Worm (Caenorhabditis elegans) whole organism, young adult: ENCODE data around the gene nsph-3.1.
A peak's percentile ranks its signal among the peaks of the same experiment; 100 is the strongest.

Experiments used
- B0019.2 ChIP-seq: fragments of 200-800 bp; sonication (Bioruptor generic); conservative IDR thresholded peaks from 2 replicates; pipeline ENCODE4 v1.3.6; 2022; ENCODE audit warnings: missing genetic modification reagents, missing genetic modification characterization, missing compliant biosample characterization
- B0035.1 ChIP-seq: sonication (generic microtip); optimal IDR thresholded peaks from 2 replicates; lab custom pipeline; 2016; ENCODE audit warnings: missing genetic modification characterization, mild to moderate bottlenecking, missing compliant biosample characterization, missing genotype, missing genetic modification reagents
- B0261.1 ChIP-seq: sonication (generic microtip); optimal IDR thresholded peaks from 2 replicates; lab custom pipeline; 2016; ENCODE audit warnings: mild to moderate bottlenecking, missing genetic modification characterization, moderate library complexity, missing compliant biosample characterization
- C06A6.2 ChIP-seq: fragments of 200-800 bp; sonication (Bioruptor generic); conservative IDR thresholded peaks from 2 replicates; pipeline ENCODE4 v1.3.6; 2022; ENCODE audit warnings: missing genetic modification characterization, missing compliant biosample characterization
- F23B12.7 ChIP-seq: sonication (generic microtip); optimal IDR thresholded peaks from 2 replicates; lab custom pipeline; 2017; ENCODE audit warnings: missing genetic modification characterization, mild to moderate bottlenecking, missing compliant biosample characterization, antibody characterized with exemption, moderate library complexity; ENCODE audit not compliant: insufficient read depth
- F49E8.2 ChIP-seq: sonication (generic microtip); optimal IDR thresholded peaks from 3 replicates; lab custom pipeline; 2017; ENCODE audit warnings: missing genetic modification characterization, mild to moderate bottlenecking, missing compliant biosample characterization, antibody characterized with exemption, moderate library complexity; ENCODE audit not compliant: insufficient read depth
- F52B5.7 ChIP-seq: sonication (generic microtip); optimal IDR thresholded peaks from 2 replicates; lab custom pipeline; 2016; ENCODE audit warnings: mild to moderate bottlenecking, missing genetic modification characterization, missing compliant biosample characterization
- F57C9.4 ChIP-seq: sonication (generic microtip); optimal IDR thresholded peaks from 2 replicates; lab custom pipeline; 2017; ENCODE audit warnings: mild to moderate bottlenecking, missing genetic modification characterization, missing compliant biosample characterization
- K12H6.12 ChIP-seq: fragments of 200-800 bp; sonication (Bioruptor generic); optimal IDR thresholded peaks from 2 replicates; lab custom pipeline; 2018; ENCODE audit warnings: mild to moderate bottlenecking, missing genetic modification characterization, missing compliant biosample characterization
- Y53G8AR.9 ChIP-seq: fragments of 200-800 bp; sonication (Bioruptor generic); conservative IDR thresholded peaks from 2 replicates; pipeline ENCODE4 v1.3.6; 2022; ENCODE audit warnings: missing genetic modification reagents, missing genetic modification characterization, missing compliant biosample characterization
- ama-1 ChIP-seq, 3 experiments: fragments of 150-350 bp in 1 of 3; sonication (generic microtip) in 2 of 3; optimal IDR thresholded peaks; 2 replicates each; lab custom pipeline; 2014 to 2018; ENCODE audit warnings: missing biosample characterization in 2 of 3, missing genetic modification characterization in 2 of 3, missing genetic modification reagents in 2 of 3
- aptf-2 ChIP-seq: fragments of 200-800 bp; sonication (Bioruptor generic); conservative IDR thresholded peaks from 2 replicates; pipeline ENCODE4 v1.3.6; 2022; ENCODE audit warnings: missing genetic modification reagents, missing genetic modification characterization, missing compliant biosample characterization
- attf-6 ChIP-seq: fragments of 200-800 bp; sonication (Bioruptor generic); IDR thresholded peaks from 2 replicates; pipeline ENCODE4 v1.3.6; 2022; ENCODE audit warnings: missing genetic modification reagents, missing genetic modification characterization, missing compliant biosample characterization
- bed-1 ChIP-seq: fragments of 200-800 bp; sonication (Bioruptor generic); IDR thresholded peaks from 2 replicates; pipeline ENCODE4 v1.3.6; 2022; ENCODE audit warnings: missing genetic modification reagents, missing genetic modification characterization, missing compliant biosample characterization
- ceh-27 ChIP-seq: fragments of 200-800 bp; sonication (Bioruptor generic); optimal IDR thresholded peaks from 2 replicates; lab custom pipeline; 2018; ENCODE audit warnings: mild to moderate bottlenecking, missing genetic modification characterization, moderate library complexity, missing compliant biosample characterization
- ceh-40 ChIP-seq: fragments of 200-800 bp; sonication (Bioruptor generic); IDR thresholded peaks from 2 replicates; pipeline ENCODE4 v1.3.6; 2022; ENCODE audit warnings: missing genetic modification characterization, missing compliant biosample characterization
- ceh-79 ChIP-seq: sonication (generic microtip); optimal IDR thresholded peaks from 2 replicates; lab custom pipeline; 2017; ENCODE audit warnings: mild to moderate bottlenecking, missing genetic modification characterization, missing compliant biosample characterization
- die-1 ChIP-seq: sonication (generic microtip); optimal IDR thresholded peaks from 2 replicates; lab custom pipeline; 2016; ENCODE audit warnings: missing genotype, mild to moderate bottlenecking, missing genetic modification characterization, missing compliant biosample characterization
- ekl-4 ChIP-seq: fragments of 200-800 bp; sonication (Bioruptor generic); IDR thresholded peaks from 2 replicates; pipeline ENCODE4 v1.3.6; 2022; ENCODE audit warnings: missing genetic modification reagents, missing genetic modification characterization, missing compliant biosample characterization
- ets-4 ChIP-seq: fragments of 200-800 bp; sonication (Bioruptor generic); optimal IDR thresholded peaks from 2 replicates; lab custom pipeline; 2018; ENCODE audit warnings: mild to moderate bottlenecking, missing genetic modification characterization, missing compliant biosample characterization
- gei-17 ChIP-seq: fragments of 200-800 bp; sonication (Bioruptor generic); optimal IDR thresholded peaks from 2 replicates; lab custom pipeline; 2018; ENCODE audit warnings: mild to moderate bottlenecking, missing genetic modification characterization, missing compliant biosample characterization
- him-1 ChIP-seq: sonication (generic microtip); optimal IDR thresholded peaks from 2 replicates; lab custom pipeline; 2016; ENCODE audit warnings: missing genotype, missing genetic modification reagents, missing genetic modification characterization, missing compliant biosample characterization
- hmg-1.2 ChIP-seq: fragments of 200-800 bp; sonication (Bioruptor generic); IDR thresholded peaks from 2 replicates; pipeline ENCODE4 v1.3.6; 2022; ENCODE audit warnings: missing genetic modification reagents, missing genetic modification characterization, missing compliant biosample characterization
- let-607 ChIP-seq, 2 experiments: fragments of 200-800 bp in 1 of 2; sonication (Bioruptor generic) in 1 of 2; sonication (generic microtip) in 1 of 2; optimal IDR thresholded peaks; 2 replicates each; lab custom pipeline; 2016 to 2018; ENCODE audit warnings: mild to moderate bottlenecking in 2 of 2, missing compliant biosample characterization in 2 of 2, missing genetic modification characterization in 2 of 2, moderate library complexity in 2 of 2, missing genotype in 1 of 2
- lin-26 ChIP-seq: fragments of 200-800 bp; sonication (Bioruptor generic); IDR thresholded peaks from 2 replicates; pipeline ENCODE4 v1.3.6; 2022; ENCODE audit warnings: missing genetic modification reagents, missing genetic modification characterization, missing compliant biosample characterization
- lin-54 ChIP-seq: fragments of 200-800 bp; sonication (Bioruptor generic); optimal IDR thresholded peaks from 2 replicates; lab custom pipeline; 2018; ENCODE audit warnings: mild to moderate bottlenecking, missing genetic modification characterization, missing compliant biosample characterization
- lir-1 ChIP-seq: fragments of 200-800 bp; sonication (Bioruptor generic); conservative IDR thresholded peaks from 2 replicates; pipeline ENCODE4 v1.3.6; 2022; ENCODE audit warnings: missing genetic modification reagents, missing genetic modification characterization, missing compliant biosample characterization
- madf-10 ChIP-seq: sonication (generic microtip); optimal IDR thresholded peaks from 2 replicates; lab custom pipeline; 2016; ENCODE audit warnings: mild to moderate bottlenecking, missing genetic modification characterization, missing compliant biosample characterization
- madf-3 ChIP-seq: fragments of 200-800 bp; sonication (Bioruptor generic); IDR thresholded peaks from 2 replicates; pipeline ENCODE4 v1.3.6; 2022; ENCODE audit warnings: missing genetic modification reagents, missing genetic modification characterization, missing compliant biosample characterization
- madf-8 ChIP-seq: fragments of 200-800 bp; sonication (Bioruptor generic); conservative IDR thresholded peaks from 2 replicates; pipeline ENCODE4 v1.3.6; 2022; ENCODE audit warnings: missing genetic modification reagents, missing genetic modification characterization, missing compliant biosample characterization
- mes-4 ChIP-seq: sonication (generic microtip); optimal IDR thresholded peaks from 2 replicates; lab custom pipeline; 2016; ENCODE audit warnings: missing genotype, missing genetic modification characterization, missing compliant biosample characterization
- mxl-1 ChIP-seq: sonication (generic microtip); optimal IDR thresholded peaks from 2 replicates; lab custom pipeline; 2016; ENCODE audit warnings: missing genetic modification characterization, missing compliant biosample characterization
- nhr-179 ChIP-seq: sonication (generic microtip); optimal IDR thresholded peaks from 2 replicates; lab custom pipeline; 2016; ENCODE audit warnings: mild to moderate bottlenecking, missing genetic modification characterization, missing compliant biosample characterization
- nhr-27 ChIP-seq: fragments of 200-800 bp; sonication (Bioruptor generic); optimal IDR thresholded peaks from 2 replicates; lab custom pipeline; 2018; ENCODE audit warnings: mild to moderate bottlenecking, missing genetic modification characterization, moderate library complexity, missing compliant biosample characterization
- nhr-90 ChIP-seq: sonication (generic microtip); optimal IDR thresholded peaks from 2 replicates; lab custom pipeline; 2016; ENCODE audit warnings: missing genotype, mild to moderate bottlenecking, missing genetic modification characterization, missing compliant biosample characterization
- sdz-38 ChIP-seq: sonication (generic microtip); optimal IDR thresholded peaks from 2 replicates; lab custom pipeline; 2016; ENCODE audit warnings: missing genotype, missing genetic modification characterization, missing compliant biosample characterization
- sea-2 ChIP-seq: fragments of 200-800 bp; sonication (Bioruptor generic); IDR thresholded peaks from 2 replicates; pipeline ENCODE4 v1.3.6; 2022; ENCODE audit warnings: missing genetic modification characterization, missing compliant biosample characterization
- snpc-1.1 ChIP-seq: sonication (generic microtip); optimal IDR thresholded peaks from 2 replicates; lab custom pipeline; 2017; ENCODE audit warnings: missing genetic modification characterization, mild to moderate bottlenecking, missing compliant biosample characterization, antibody characterized with exemption, moderate library complexity, missing genotype, missing genetic modification reagents; ENCODE audit not compliant: insufficient read depth
- snpc-3.4 ChIP-seq: sonication (generic microtip); optimal IDR thresholded peaks from 2 replicates; lab custom pipeline; 2017; ENCODE audit warnings: missing genetic modification characterization, mild to moderate bottlenecking, missing compliant biosample characterization, antibody characterized with exemption, moderate library complexity, missing genotype, missing genetic modification reagents
- sptf-2 ChIP-seq: fragments of 200-800 bp; sonication (Bioruptor generic); optimal IDR thresholded peaks from 2 replicates; lab custom pipeline; 2018; ENCODE audit warnings: mild to moderate bottlenecking, missing genetic modification characterization, missing compliant biosample characterization
- tlf-1 ChIP-seq: fragments of 200-800 bp; sonication (Bioruptor generic); optimal IDR thresholded peaks from 2 replicates; lab custom pipeline; 2018; ENCODE audit warnings: mild to moderate bottlenecking, missing genetic modification characterization, missing compliant biosample characterization
- unc-62 ChIP-seq: fragments of 150-350 bp; optimal IDR thresholded peaks from 2 replicates; lab custom pipeline; 2014; ENCODE audit warnings: missing biosample characterization, missing genetic modification reagents, missing genetic modification characterization
- xnd-1 ChIP-seq: sonication (generic microtip); optimal IDR thresholded peaks from 2 replicates; lab custom pipeline; 2016; ENCODE audit warnings: missing genotype, missing genetic modification reagents, missing genetic modification characterization, missing compliant biosample characterization
- ztf-18 ChIP-seq: sonication (generic microtip); optimal IDR thresholded peaks from 2 replicates; lab custom pipeline; 2016; ENCODE audit warnings: missing genotype, mild to moderate bottlenecking, missing genetic modification characterization, missing compliant biosample characterization
- ztf-25 ChIP-seq: fragments of 200-800 bp; sonication (Bioruptor generic); IDR thresholded peaks from 2 replicates; pipeline ENCODE4 v1.3.6; 2022; ENCODE audit warnings: missing genetic modification reagents, missing genetic modification characterization, missing compliant biosample characterization
- ztf-26 ChIP-seq: sonication (generic microtip); optimal IDR thresholded peaks from 2 replicates; lab custom pipeline; 2017; ENCODE audit warnings: missing genetic modification characterization, missing compliant biosample characterization
- ztf-6 ChIP-seq: fragments of 200-800 bp; sonication (Bioruptor generic); IDR thresholded peaks from 2 replicates; pipeline ENCODE4 v1.3.6; 2022; ENCODE audit warnings: missing genetic modification reagents, missing genetic modification characterization, missing compliant biosample characterization

nsph-3.1 gene

DNA sequence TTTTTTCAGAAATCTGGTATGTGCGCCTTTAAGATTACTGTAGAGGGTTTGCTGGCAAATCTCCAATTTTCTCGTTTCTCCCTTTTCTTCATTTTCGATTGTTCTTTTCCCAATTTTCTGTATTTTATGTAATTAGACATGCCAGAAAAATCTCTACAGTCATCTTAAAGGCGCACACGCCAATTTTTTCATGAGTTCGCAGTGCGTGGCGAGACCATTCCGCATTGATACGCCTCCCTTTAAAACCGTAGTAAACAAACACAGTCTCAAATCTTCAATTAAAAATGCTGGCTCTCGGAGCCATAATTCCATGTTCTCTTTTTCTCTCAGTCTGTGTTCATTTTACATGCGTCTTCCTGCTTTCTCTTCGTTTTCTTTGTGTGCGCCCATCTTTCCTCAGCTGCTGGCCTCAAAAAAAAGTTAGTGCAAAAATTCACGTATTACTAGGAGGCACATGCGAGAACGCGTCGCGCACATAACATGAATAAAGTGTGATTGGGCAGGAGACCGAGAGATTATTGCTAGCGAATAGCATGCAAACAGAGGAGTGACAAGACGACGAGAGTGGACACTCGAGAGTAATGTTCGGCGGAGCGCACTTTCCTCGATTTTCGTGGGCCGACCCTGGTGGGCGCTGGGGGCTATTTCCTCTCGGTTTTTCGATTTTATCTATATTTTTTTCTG, 30.6 kb upstream of the nsph-3.1 start (continued):
- TF ChIP-seq him-1 (tag; lab: Kevin White, UChicago) (peak; percentile 19), mes-4 (no peak), B0019.2 (no peak), F57C9.4 (no peak), lin-54 (GFP tag; lab: Kevin White, UChicago) (peak; percentile 46), snpc-3.4 (tag; lab: Kevin White, UChicago) (peak; percentile 25), B0035.1 (tag; lab: Kevin White, UChicago) (no peak), sdz-38 (tag; lab: Kevin White, UChicago) (no peak), tlf-1 (no peak), lir-1 (GFP tag; lab: Robert Waterston, UW) (peak; percentile 74; the same call in 1 of the 2 replicates), nhr-27 (tag; lab: Kevin White, UChicago) (no peak), madf-10 (tag; lab: Kevin White, UChicago) (peak; percentile 44), F49E8.2 (no peak), unc-62 (GFP tag; lab: Kevin White, UChicago) (no peak), attf-6 (GFP tag; lab: Robert Waterston, UW) (no peak), madf-8 (GFP tag; lab: Robert Waterston, UW) (peak; percentile 91), aptf-2 (GFP tag; lab: Robert Waterston, UW) (no peak), K12H6.12 (tag; lab: Kevin White, UChicago) (peak; percentile 77), nhr-90 (tag; lab: Kevin White, UChicago) (peak; percentile 16), nhr-179 (tag; lab: Kevin White, UChicago) (no peak), mxl-1 (no peak), gei-17 (GFP tag; lab: Kevin White, UChicago) (peak; percentile 24), ama-1 (optimal IDR thresholded peaks at IDR 0.05; lab: Kevin White, UChicago) (no peak), ama-1 (GFP tag; optimal IDR thresholded peaks at IDR 0.05; lab: Kevin White, UChicago) (no peak), ceh-40 (no peak), lin-26 (GFP tag; lab: Robert Waterston, UW) (0 out of 2 replicates have a peak, but pooled peaks have one; percentile 40), B0261.1 (tag; lab: Kevin White, UChicago) (no peak), ets-4 (GFP tag; lab: Kevin White, UChicago) (no peak), Y53G8AR.9 (GFP tag; lab: Robert Waterston, UW) (no peak), let-607 (tag; optimal IDR thresholded peaks at IDR 0.05; lab: Kevin White, UChicago) (no peak), xnd-1 (tag; lab: Kevin White, UChicago) (peak; percentile 70), F52B5.7 (tag; lab: Kevin White, UChicago) (no peak), ztf-6 (GFP tag; lab: Robert Waterston, UW) (no peak), die-1 (no peak), hmg-1.2 (GFP tag; lab: Robert Waterston, UW) (peak; percentile 91), C06A6.2 (GFP tag; lab: Robert Waterston, UW) (no peak), ztf-26 (tag; lab: Kevin White, UChicago) (peak; percentile 59), sea-2 (GFP tag; lab: Robert Waterston, UW) (no peak), snpc-1.1 (tag; lab: Kevin White, UChicago) (no peak), sptf-2 (GFP tag; lab: Kevin White, UChicago) (no peak), ztf-18 (peak; percentile 64), madf-3 (no peak), F23B12.7 (tag; lab: Kevin White, UChicago) (no peak), bed-1 (GFP tag; lab: Robert Waterston, UW) (no peak), ztf-25 (GFP tag; lab: Robert Waterston, UW) (no peak), ceh-27 (GFP tag; lab: Kevin White, UChicago) (peak; percentile 87), ekl-4 (GFP tag; lab: Robert Waterston, UW) (peak; percentile 43), ceh-79 (tag; lab: Kevin White, UChicago) (no peak)
